Fruit fly (Drosophila melanogaster) whole organism, pupa: ENCODE data around the gene Usp30.

Source experiments
- Pif1A ChIP-seq: fragments of 200-800 bp; sonication (Bioruptor generic); optimal IDR thresholded peaks from 3 replicates; lab custom pipeline; 2016; ENCODE audit warnings: missing biosample characterization, missing genetic modification characterization
- fd96Ca ChIP-seq: fragments of 200-800 bp; sonication (Bioruptor generic); IDR thresholded peaks from 3 replicates; pipeline ENCODE4 v1.3.6; 2022; ENCODE audit warnings: missing biosample characterization, missing genetic modification characterization

dm6 chrX:5924378-5924777 lies 44.8 kb upstream of the Usp30 start:
- TF ChIP-seq fd96Ca (GFP tag; lab: Robert Waterston, UW) = peak; percentile 59; the same call in 2 of the 3 replicates
- TF ChIP-seq Pif1A (GFP tag; lab: Kevin White, UChicago) = peak; percentile 54
